Fruit fly (Drosophila melanogaster) whole organism, embryonic: Measurements from ENCODE around the gene gammaCOP.

Source experiments
- B-H2 ChIP-seq: fragments of 200-800 bp; sonication (Bioruptor generic); optimal IDR thresholded peaks from 2 replicates; lab custom pipeline; 2018; ENCODE audit warnings: missing biosample characterization, mild to moderate bottlenecking, missing genetic modification characterization
- Bdp1 ChIP-seq: fragments of 200-800 bp; sonication (Bioruptor generic); optimal IDR thresholded peaks from 3 replicates; lab custom pipeline; 2016; ENCODE audit warnings: missing biosample characterization, missing genetic modification characterization
- CG10147 ChIP-seq: fragments of 200-800 bp; sonication (Bioruptor generic); optimal IDR thresholded peaks from 2 replicates; lab custom pipeline; 2019; ENCODE audit warnings: missing biosample characterization, mild to moderate bottlenecking, missing genetic modification characterization, moderate library complexity
- CG10274 ChIP-seq: fragments of 200-800 bp; sonication (Bioruptor generic); optimal IDR thresholded peaks from 3 replicates; lab custom pipeline; 2017; ENCODE audit warnings: missing biosample characterization, mild to moderate bottlenecking, missing genetic modification characterization
- CG10543 ChIP-seq: fragments of 200-800 bp; sonication (Bioruptor generic); optimal IDR thresholded peaks from 3 replicates; lab custom pipeline; 2017; ENCODE audit warnings: missing biosample characterization, mild to moderate bottlenecking, missing genetic modification characterization, moderate library complexity
- CG10959 ChIP-seq: fragments of 200-800 bp; sonication (Bioruptor generic); IDR thresholded peaks from 2 replicates; pipeline ENCODE4 v1.3.6; 2022; ENCODE audit warnings: missing biosample characterization, missing genetic modification characterization
- CG11247 ChIP-seq: fragments of 200-800 bp; sonication (Bioruptor generic); IDR thresholded peaks from 2 replicates; pipeline ENCODE4 v1.3.6; 2022; ENCODE audit warnings: missing biosample characterization, missing genetic modification characterization
- CG11696 ChIP-seq: fragments of 200-800 bp; sonication (Bioruptor generic); IDR thresholded peaks from 2 replicates; pipeline ENCODE4 v1.3.6; 2022; ENCODE audit warnings: missing biosample characterization, missing genetic modification characterization
- CG12071 ChIP-seq: fragments of 200-800 bp; sonication (Bioruptor generic); optimal IDR thresholded peaks from 3 replicates; lab custom pipeline; 2018; ENCODE audit warnings: missing biosample characterization, mild to moderate bottlenecking, missing genetic modification characterization
- CG12769 ChIP-seq: fragments of 200-800 bp; sonication (Bioruptor generic); optimal IDR thresholded peaks from 2 replicates; lab custom pipeline; 2019; ENCODE audit warnings: missing biosample characterization, mild to moderate bottlenecking, missing genetic modification characterization, moderate library complexity
- CG13123 ChIP-seq: fragments of 200-800 bp; sonication (Bioruptor generic); optimal IDR thresholded peaks from 2 replicates; lab custom pipeline; 2016; ENCODE audit warnings: missing biosample characterization, missing genetic modification characterization
- CG13775 ChIP-seq: fragments of 200-800 bp; sonication (Bioruptor generic); optimal IDR thresholded peaks from 3 replicates; lab custom pipeline; 2017; ENCODE audit warnings: missing biosample characterization, mild to moderate bottlenecking, missing genetic modification characterization
- CG15269 ChIP-seq: fragments of 200-800 bp; sonication (Bioruptor generic); optimal IDR thresholded peaks from 2 replicates; lab custom pipeline; 2018; ENCODE audit warnings: missing biosample characterization, mild to moderate bottlenecking, missing genetic modification characterization, moderate library complexity
- CG17186 ChIP-seq: fragments of 200-800 bp; sonication (Bioruptor generic); optimal IDR thresholded peaks from 3 replicates; lab custom pipeline; 2017; ENCODE audit warnings: missing biosample characterization, missing genetic modification reagents, missing genetic modification characterization
- CG17328 ChIP-seq: fragments of 200-800 bp; sonication (Bioruptor generic); IDR thresholded peaks from 2 replicates; pipeline ENCODE4 v1.3.6; 2022; ENCODE audit warnings: missing biosample characterization, missing genetic modification characterization
- CG17359 ChIP-seq: fragments of 200-800 bp; sonication (Bioruptor generic); optimal IDR thresholded peaks from 3 replicates; lab custom pipeline; 2018; ENCODE audit warnings: missing biosample characterization, mild to moderate bottlenecking, missing genetic modification characterization, moderate library complexity
- CG2678 ChIP-seq: fragments of 200-800 bp; sonication (Bioruptor generic); optimal IDR thresholded peaks from 3 replicates; lab custom pipeline; 2019; ENCODE audit warnings: missing biosample characterization, mild to moderate bottlenecking, missing genetic modification characterization, moderate library complexity
- CG42726 ChIP-seq: fragments of 200-800 bp; sonication (Bioruptor generic); IDR thresholded peaks from 2 replicates; pipeline ENCODE4 v1.3.6; 2022; ENCODE audit warnings: missing biosample characterization, missing genetic modification characterization; ENCODE audit not compliant: partially characterized antibody
- CG5180 ChIP-seq: fragments of 200-800 bp; sonication (Bioruptor generic); optimal IDR thresholded peaks from 3 replicates; lab custom pipeline; 2017; ENCODE audit warnings: missing biosample characterization, missing genetic modification characterization, mild to moderate bottlenecking, moderate library complexity, missing genetic modification reagents
- CG6683 ChIP-seq: fragments of 200-800 bp; sonication (Bioruptor generic); optimal IDR thresholded peaks from 2 replicates; lab custom pipeline; 2017; ENCODE audit warnings: missing biosample characterization, mild to moderate bottlenecking, missing genetic modification characterization, missing genetic modification reagents
- CG7839 ChIP-seq: fragments of 200-800 bp; sonication (Bioruptor generic); optimal IDR thresholded peaks from 3 replicates; lab custom pipeline; 2018; ENCODE audit warnings: missing biosample characterization, mild to moderate bottlenecking, missing genetic modification characterization, moderate library complexity
- CG9215 ChIP-seq: fragments of 200-800 bp; sonication (Bioruptor generic); IDR thresholded peaks from 2 replicates; pipeline ENCODE4 v1.3.6; 2022; ENCODE audit warnings: missing biosample characterization, missing genetic modification characterization
- CG9797 ChIP-seq: fragments of 200-800 bp; sonication (Bioruptor generic); optimal IDR thresholded peaks from 3 replicates; lab custom pipeline; 2018; ENCODE audit warnings: missing biosample characterization, mild to moderate bottlenecking, missing genetic modification characterization
- Deaf1 ChIP-seq: fragments of 200-800 bp; optimal IDR thresholded peaks from 3 replicates; lab custom pipeline; 2019; ENCODE audit warnings: missing biosample characterization, mild to moderate bottlenecking, missing genetic modification characterization, moderate library complexity
- E2f1 ChIP-seq: fragments of 200-800 bp; sonication (Bioruptor generic); IDR thresholded peaks from 2 replicates; pipeline ENCODE4 v1.3.6; 2022; ENCODE audit warnings: missing biosample characterization, missing genetic modification characterization
- Ets97D ChIP-seq: fragments of 200-800 bp; sonication (Bioruptor generic); optimal IDR thresholded peaks from 3 replicates; lab custom pipeline; 2016; ENCODE audit warnings: missing biosample characterization, missing genetic modification characterization
- Fer1 ChIP-seq: fragments of 200-800 bp; sonication (Bioruptor generic); optimal IDR thresholded peaks from 2 replicates; lab custom pipeline; 2017; ENCODE audit warnings: missing biosample characterization, mild to moderate bottlenecking, missing genetic modification characterization
- Gug ChIP-seq: fragments of 200-800 bp; sonication (Bioruptor generic); IDR thresholded peaks from 4 replicates; pipeline ENCODE4 v1.3.6; 2022; ENCODE audit warnings: missing biosample characterization, missing genetic modification characterization
- Hr3 ChIP-seq: fragments of 200-800 bp; sonication (Bioruptor generic); optimal IDR thresholded peaks from 3 replicates; lab custom pipeline; 2016; ENCODE audit warnings: missing biosample characterization, missing genetic modification characterization
- Jarid2 ChIP-seq: fragments of 200-800 bp; sonication (Bioruptor generic); optimal IDR thresholded peaks from 3 replicates; lab custom pipeline; 2017; ENCODE audit warnings: mild to moderate bottlenecking, missing biosample characterization, missing genetic modification reagents, missing genetic modification characterization
- Mes4 ChIP-seq: fragments of 200-800 bp; sonication (Bioruptor generic); optimal IDR thresholded peaks from 2 replicates; lab custom pipeline; 2016; ENCODE audit warnings: missing biosample characterization, missing genetic modification characterization
- Oli ChIP-seq: fragments of 200-800 bp; sonication (Bioruptor generic); optimal IDR thresholded peaks from 2 replicates; lab custom pipeline; 2018; ENCODE audit warnings: missing biosample characterization, mild to moderate bottlenecking, missing genetic modification characterization, moderate library complexity
- Opbp ChIP-seq: fragments of 200-800 bp; sonication (Bioruptor generic); IDR thresholded peaks from 3 replicates; pipeline ENCODE4 v1.3.6; 2022; ENCODE audit warnings: missing biosample characterization, missing genetic modification characterization; ENCODE audit not compliant: partially characterized antibody
- aop ChIP-seq: fragments of 200-800 bp; sonication (Bioruptor generic); IDR thresholded peaks from 2 replicates; pipeline ENCODE4 v1.3.6; 2022; ENCODE audit warnings: missing biosample characterization, missing genetic modification characterization
- cad ChIP-seq: fragments of >200 bp; optimal IDR thresholded peaks from 2 replicates; lab custom pipeline; 2017; ENCODE audit warnings: missing biosample characterization, missing genetic modification characterization
- dan ChIP-seq: fragments of 200-800 bp; sonication (Bioruptor generic); IDR thresholded peaks from 2 replicates; pipeline ENCODE4 v1.3.6; 2022; ENCODE audit warnings: missing biosample characterization, missing genetic modification characterization
- ems ChIP-seq: fragments of 200-800 bp; sonication (Bioruptor generic); optimal IDR thresholded peaks from 3 replicates; lab custom pipeline; 2016; ENCODE audit warnings: missing biosample characterization, missing genetic modification characterization
- grau ChIP-seq: fragments of 200-800 bp; optimal IDR thresholded peaks from 3 replicates; lab custom pipeline; 2019; ENCODE audit warnings: missing biosample characterization, mild to moderate bottlenecking, missing genetic modification characterization, moderate library complexity
- gsb ChIP-seq: fragments of 200-800 bp; sonication (Bioruptor generic); IDR thresholded peaks from 2 replicates; pipeline ENCODE4 v1.3.6; 2022; ENCODE audit warnings: missing biosample characterization, missing genetic modification characterization
- hb ChIP-seq: fragments of 200-800 bp; sonication (Bioruptor generic); IDR thresholded peaks from 3 replicates; pipeline ENCODE4 v1.3.6; 2022; ENCODE audit warnings: missing biosample characterization, missing genetic modification characterization; ENCODE audit not compliant: partially characterized antibody
- hth ChIP-seq: fragments of >200 bp; optimal IDR thresholded peaks from 2 replicates; lab custom pipeline; 2017; ENCODE audit warnings: inconsistent platforms
- jing ChIP-seq: fragments of 200-800 bp; sonication (Bioruptor generic); optimal IDR thresholded peaks from 2 replicates; lab custom pipeline; 2018; ENCODE audit warnings: missing biosample characterization, mild to moderate bottlenecking, missing genetic modification characterization
- jumu ChIP-seq: fragments of 200-800 bp; sonication (Bioruptor generic); optimal IDR thresholded peaks from 3 replicates; lab custom pipeline; 2016; ENCODE audit warnings: missing biosample characterization, missing genetic modification characterization
- ken ChIP-seq: fragments of 200-800 bp; sonication (Bioruptor generic); IDR thresholded peaks from 3 replicates; pipeline ENCODE4 v1.3.6; 2022; ENCODE audit warnings: missing biosample characterization, missing genetic modification characterization
- lab ChIP-seq: fragments of 200-800 bp; sonication (Bioruptor generic); optimal IDR thresholded peaks from 3 replicates; lab custom pipeline; 2017; ENCODE audit warnings: missing biosample characterization, missing genetic modification characterization, mild to moderate bottlenecking, moderate library complexity, missing genetic modification reagents
- mam ChIP-seq: fragments of 200-800 bp; sonication (Bioruptor generic); optimal IDR thresholded peaks from 3 replicates; lab custom pipeline; 2016; ENCODE audit warnings: missing biosample characterization, missing genetic modification characterization
- nerfin-1 ChIP-seq: fragments of 200-800 bp; sonication (Bioruptor generic); optimal IDR thresholded peaks from 3 replicates; lab custom pipeline; 2019; ENCODE audit warnings: missing biosample characterization, mild to moderate bottlenecking, missing genetic modification characterization, moderate library complexity
- peb ChIP-seq: fragments of 200-800 bp; sonication (Bioruptor generic); IDR thresholded peaks from 2 replicates; pipeline ENCODE4 v1.3.6; 2022; ENCODE audit warnings: missing biosample characterization, missing genetic modification characterization
- pum ChIP-seq: fragments of 200-800 bp; sonication (Bioruptor generic); optimal IDR thresholded peaks from 2 replicates; lab custom pipeline; 2016; ENCODE audit warnings: missing biosample characterization, missing genetic modification characterization
- salm ChIP-seq: fragments of 200-800 bp; sonication (Bioruptor generic); optimal IDR thresholded peaks from 2 replicates; lab custom pipeline; 2018; ENCODE audit warnings: missing biosample characterization, mild to moderate bottlenecking, missing genetic modification characterization
- slbo ChIP-seq: fragments of 200-800 bp; sonication (Bioruptor generic); IDR thresholded peaks from 2 replicates; pipeline ENCODE4 v1.3.6; 2022; ENCODE audit warnings: missing biosample characterization, missing genetic modification characterization
- unc-4 ChIP-seq: fragments of 200-800 bp; sonication (Bioruptor generic); IDR thresholded peaks from 2 replicates; pipeline ENCODE4 v1.3.6; 2022; ENCODE audit warnings: missing biosample characterization, missing genetic modification characterization; ENCODE audit not compliant: partially characterized antibody

The gammaCOP gene

dm6 chr3R:31603655-31604054 is 31.7 kb downstream of the gammaCOP start (continued):
- TF ChIP-seq jumu (GFP tag; lab: Kevin White, UChicago): no peak
- TF ChIP-seq Opbp (GFP tag; lab: Robert Waterston, UW): no peak
- TF ChIP-seq mam: no peak
- TF ChIP-seq CG13123 (GFP tag; lab: Kevin White, UChicago): no peak
- no peak for TF ChIP-seq peb (GFP tag; lab: Robert Waterston, UW)
- no peak for TF ChIP-seq hb
- TF ChIP-seq CG12071 (GFP tag; lab: Kevin White, UChicago): no peak
- TF ChIP-seq CG10543 (GFP tag; lab: Kevin White, UChicago): peak; percentile 59
- TF ChIP-seq CG9215 (GFP tag; lab: Robert Waterston, UW): no peak
- TF ChIP-seq grau (tag; lab: Kevin White, UChicago): no peak
- TF ChIP-seq Gug (GFP tag; lab: Robert Waterston, UW): no peak
- TF ChIP-seq hth (lab: Kevin White, UChicago): no peak
- TF ChIP-seq CG5180 (GFP tag; lab: Kevin White, UChicago): no peak
- no peak for TF ChIP-seq Bdp1 (GFP tag; lab: Kevin White, UChicago)
- TF ChIP-seq CG12769 (tag; lab: Kevin White, UChicago): no peak
- peak; percentile 36 for TF ChIP-seq lab (GFP tag; lab: Kevin White, UChicago)
- TF ChIP-seq slbo: no peak
- TF ChIP-seq CG11247 (GFP tag; lab: Robert Waterston, UW): no peak
- peak; percentile 8; the same call in 1 of the 2 replicates for TF ChIP-seq CG11696 (GFP tag; lab: Robert Waterston, UW)
- no peak for TF ChIP-seq CG13775 (GFP tag; lab: Kevin White, UChicago)
- TF ChIP-seq aop (GFP tag; lab: Robert Waterston, UW): no peak
- TF ChIP-seq E2f1: no peak
- no peak for TF ChIP-seq CG10959 (GFP tag; lab: Robert Waterston, UW)
- TF ChIP-seq dan (GFP tag; lab: Robert Waterston, UW): no peak
- TF ChIP-seq unc-4 (GFP tag; lab: Robert Waterston, UW): no peak
- TF ChIP-seq jing (GFP tag; lab: Kevin White, UChicago): no peak
- no peak for TF ChIP-seq pum (GFP tag; lab: Kevin White, UChicago)
- TF ChIP-seq CG10274 (GFP tag; lab: Kevin White, UChicago): no peak
- no peak for TF ChIP-seq CG17359 (tag; lab: Kevin White, UChicago)
- TF ChIP-seq CG17186 (GFP tag; lab: Kevin White, UChicago): no peak
- no peak for TF ChIP-seq Deaf1 (tag; lab: Kevin White, UChicago)
- no peak for TF ChIP-seq Jarid2 (GFP tag; lab: Kevin White, UChicago)
- no peak for TF ChIP-seq CG15269 (tag; lab: Kevin White, UChicago)
- TF ChIP-seq Mes4 (GFP tag; lab: Kevin White, UChicago): no peak
- TF ChIP-seq Fer1 (GFP tag; lab: Kevin White, UChicago): peak; percentile 49
- no peak for TF ChIP-seq Hr3 (GFP tag; lab: Kevin White, UChicago)
- TF ChIP-seq gsb (GFP tag; lab: Robert Waterston, UW): no peak
- peak; percentile 28 for TF ChIP-seq nerfin-1 (tag; lab: Kevin White, UChicago)
- no peak for TF ChIP-seq ken
- no peak for TF ChIP-seq CG7839 (tag; lab: Kevin White, UChicago)
- TF ChIP-seq CG2678 (tag; lab: Kevin White, UChicago): peak; percentile 35
- no peak for TF ChIP-seq salm
- TF ChIP-seq CG10147 (GFP tag; lab: Kevin White, UChicago): peak; percentile 24
- TF ChIP-seq cad (GFP tag; lab: Kevin White, UChicago): no peak
- no peak for TF ChIP-seq CG9797
- no peak for TF ChIP-seq ems (GFP tag; lab: Kevin White, UChicago)
- TF ChIP-seq Oli (tag; lab: Kevin White, UChicago): no peak
- TF ChIP-seq CG6683 (GFP tag; lab: Kevin White, UChicago): no peak
- no peak for TF ChIP-seq CG17328 (GFP tag; lab: Robert Waterston, UW)
- TF ChIP-seq CG42726 (GFP tag; lab: Robert Waterston, UW): no peak
- no peak for TF ChIP-seq B-H2 (GFP tag; lab: Kevin White, UChicago)
- TF ChIP-seq Ets97D (GFP tag; lab: Kevin White, UChicago): no peak
